Worm (Caenorhabditis elegans): ENCODE measurements around the gene spp-22.

The spp-22 gene

DNA sequence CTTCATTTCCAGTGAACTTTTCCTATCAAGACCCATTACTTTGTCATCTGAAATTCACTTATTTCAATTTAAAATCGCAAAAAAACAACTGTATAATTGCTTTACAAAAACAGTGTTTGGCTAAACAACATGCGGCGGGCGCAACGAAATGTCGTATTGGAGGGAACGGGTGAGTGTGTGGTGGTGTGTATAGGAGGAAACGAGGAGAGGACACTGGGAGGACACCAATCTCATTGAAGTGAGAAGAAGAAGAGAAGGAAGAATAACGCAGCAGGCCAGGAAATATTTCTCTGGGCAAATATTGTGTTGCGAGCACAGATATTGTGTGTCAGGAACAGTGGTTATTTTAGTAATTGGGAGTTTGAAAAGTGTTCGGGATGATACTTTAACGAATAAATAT lies 43.1 kb downstream of the spp-22 start, which contains the start of gene F46H5.4 (continued):
- no peak for TF ChIP-seq ceh-24 (tag; optimal IDR thresholded peaks at IDR 0.05)
- no peak for TF ChIP-seq Y22D7AL.16 (tag; optimal IDR thresholded peaks at IDR 0.05)

DNA sequence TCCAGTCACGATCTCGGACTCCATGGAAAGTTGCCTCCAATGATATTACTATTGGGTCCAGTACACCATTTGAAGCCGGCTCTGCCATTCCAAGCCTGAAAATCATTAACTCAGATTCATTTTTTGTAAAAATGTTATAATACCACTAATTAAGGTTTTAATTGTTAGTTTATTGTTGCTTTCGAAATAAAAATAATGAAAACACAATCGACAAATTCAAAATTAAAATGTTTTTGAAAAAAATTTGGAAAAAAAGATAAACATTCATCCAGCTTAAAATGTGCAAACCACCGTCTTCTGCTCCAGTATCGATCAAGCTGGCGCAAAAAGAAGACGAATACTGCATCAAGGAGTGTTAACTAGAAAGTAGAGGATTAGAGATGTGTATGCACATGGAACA lies 45.4 kb downstream of the spp-22 start, which contains the start of gene F46H5.5:
F46H5.5 (minus strand) TSS at position 101 of the 400 bp plus-strand sequence.
- no peak for TF ChIP-seq ets-4 (tag; optimal IDR thresholded peaks at IDR 0.05)
- TF ChIP-seq lim-6 (tag; optimal IDR thresholded peaks at IDR 0.05), result no peak
- TF ChIP-seq ceh-31 (tag; optimal IDR thresholded peaks at IDR 0.05), result no peak
- TF ChIP-seq C08G9.2 (tag; optimal IDR thresholded peaks at IDR 0.05), result no peak
- TF ChIP-seq ceh-18 (tag; optimal IDR thresholded peaks at IDR 0.05), result no peak
- TF ChIP-seq lin-11 (tag; optimal IDR thresholded peaks at IDR 0.05), result no peak
- TF ChIP-seq pqm-1 (tag; optimal IDR thresholded peaks at IDR 0.05), result no peak
- no peak for TF ChIP-seq fkh-6 (tag; optimal IDR thresholded peaks at IDR 0.05)
- no peak for TF ChIP-seq dve-1 (tag; optimal IDR thresholded peaks at IDR 0.05)

DNA sequence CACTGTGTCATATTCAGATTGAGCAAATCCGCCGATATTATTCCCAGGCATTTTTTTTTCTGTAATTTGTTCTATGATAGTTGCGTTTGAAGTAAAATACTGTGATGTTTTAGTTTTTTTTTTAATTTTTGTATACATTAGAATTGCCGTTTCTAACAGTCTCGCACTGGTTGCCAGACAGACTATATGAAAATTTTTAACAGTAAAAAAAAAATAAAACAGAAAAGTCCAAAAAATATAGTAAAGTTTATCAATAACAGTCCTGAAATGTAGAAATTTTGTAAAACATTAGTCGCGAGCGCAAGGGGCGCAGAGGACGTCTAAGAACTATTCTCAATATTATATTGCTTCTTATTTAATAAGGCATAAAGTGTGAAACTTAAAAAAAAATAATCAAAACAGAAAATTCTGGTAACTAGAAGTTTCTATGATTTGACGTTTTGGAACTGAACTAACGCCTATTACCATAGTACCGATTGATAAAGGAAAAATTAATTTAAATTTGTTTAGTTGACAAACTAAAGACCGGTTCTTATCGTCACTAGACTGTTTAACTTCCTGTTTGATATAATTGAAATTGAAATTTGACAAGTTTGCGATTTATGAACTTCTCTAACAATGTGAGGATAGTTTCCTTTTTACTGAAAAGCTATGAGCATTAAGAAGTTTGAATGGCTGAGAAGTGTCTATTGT lies 49.0 kb downstream of the spp-22 start, which contains the start of gene lact-1:
lact-1 (minus strand) TSS at position 51 of the 693 bp plus-strand sequence.
- TF ChIP-seq ceh-34 (tag; optimal IDR thresholded peaks at IDR 0.05) (no peak), odd-2 (tag; optimal IDR thresholded peaks at IDR 0.05) (no peak), ceh-30 (tag; optimal IDR thresholded peaks at IDR 0.05) (no peak), npax-4 (tag; optimal IDR thresholded peaks at IDR 0.05) (no peak), C38D4.7 (GFP tag; optimal IDR thresholded peaks at IDR 0.05) (no peak), ceh-9 (tag; optimal IDR thresholded peaks at IDR 0.05) (no peak), ahr-1 (tag; optimal IDR thresholded peaks at IDR 0.05) (no peak), ceh-31 (tag; optimal IDR thresholded peaks at IDR 0.05) (no peak), sox-2 (GFP tag; IDR thresholded peaks at IDR 0.05) (no peak), zip-5 (tag; optimal IDR thresholded peaks at IDR 0.05) (no peak)

All from whole organism, late embryonic.